Fruit fly (Drosophila melanogaster) whole organism, embryonic: ENCODE results near the gene MED14.

Experiments used
- Atf3 ChIP-seq: fragments of 200-800 bp; sonication (Bioruptor generic); optimal IDR thresholded peaks from 3 replicates; lab custom pipeline; 2016; ENCODE audit warnings: missing biosample characterization, missing genetic modification characterization
- Blimp-1 ChIP-seq: fragments of 200-800 bp; sonication (Bioruptor generic); optimal IDR thresholded peaks from 3 replicates; lab custom pipeline; 2018; ENCODE audit warnings: missing biosample characterization, missing genetic modification characterization, mild to moderate bottlenecking, moderate library complexity, missing genetic modification reagents
- CG10147 ChIP-seq: fragments of 200-800 bp; sonication (Bioruptor generic); optimal IDR thresholded peaks from 2 replicates; lab custom pipeline; 2019; ENCODE audit warnings: missing biosample characterization, mild to moderate bottlenecking, missing genetic modification characterization, moderate library complexity
- CG10274 ChIP-seq: fragments of 200-800 bp; sonication (Bioruptor generic); optimal IDR thresholded peaks from 3 replicates; lab custom pipeline; 2017; ENCODE audit warnings: missing biosample characterization, mild to moderate bottlenecking, missing genetic modification characterization
- CG10321 ChIP-seq: fragments of 200-800 bp; sonication (Bioruptor generic); IDR thresholded peaks from 2 replicates; pipeline ENCODE4 v1.3.6; 2022; ENCODE audit warnings: missing biosample characterization, missing genetic modification characterization
- CG12769 ChIP-seq: fragments of 200-800 bp; sonication (Bioruptor generic); optimal IDR thresholded peaks from 2 replicates; lab custom pipeline; 2019; ENCODE audit warnings: missing biosample characterization, mild to moderate bottlenecking, missing genetic modification characterization, moderate library complexity
- CG13296 ChIP-seq: fragments of 200-800 bp; sonication (Bioruptor generic); optimal IDR thresholded peaks from 3 replicates; lab custom pipeline; 2018; ENCODE audit warnings: missing biosample characterization, mild to moderate bottlenecking, missing genetic modification characterization
- CG14050 ChIP-seq: fragments of 200-800 bp; sonication (Bioruptor generic); IDR thresholded peaks from 3 replicates; pipeline ENCODE4 v1.3.6; 2022; ENCODE audit warnings: missing biosample characterization, missing genetic modification characterization
- CG15269 ChIP-seq: fragments of 200-800 bp; sonication (Bioruptor generic); optimal IDR thresholded peaks from 2 replicates; lab custom pipeline; 2018; ENCODE audit warnings: missing biosample characterization, mild to moderate bottlenecking, missing genetic modification characterization, moderate library complexity
- CG17385 ChIP-seq: fragments of 200-800 bp; sonication (Bioruptor generic); optimal IDR thresholded peaks from 3 replicates; lab custom pipeline; 2018; ENCODE audit warnings: missing biosample characterization, mild to moderate bottlenecking, missing genetic modification characterization
- CG2116 ChIP-seq: fragments of 200-800 bp; sonication (Bioruptor generic); optimal IDR thresholded peaks from 3 replicates; lab custom pipeline; 2018; ENCODE audit warnings: missing biosample characterization, mild to moderate bottlenecking, missing genetic modification characterization
- CG2202 ChIP-seq: fragments of 200-800 bp; sonication (Bioruptor generic); optimal IDR thresholded peaks from 2 replicates; lab custom pipeline; 2018; ENCODE audit warnings: missing biosample characterization, mild to moderate bottlenecking, missing genetic modification characterization
- CG2875 ChIP-seq: fragments of 200-800 bp; sonication (Bioruptor generic); optimal IDR thresholded peaks from 2 replicates; lab custom pipeline; 2017; ENCODE audit warnings: missing biosample characterization, mild to moderate bottlenecking, missing genetic modification characterization, missing genetic modification reagents
- CG31365 ChIP-seq: fragments of 200-800 bp; sonication (Bioruptor generic); optimal IDR thresholded peaks from 2 replicates; lab custom pipeline; 2018; ENCODE audit warnings: missing biosample characterization, mild to moderate bottlenecking, missing genetic modification characterization
- CG5953 ChIP-seq: fragments of 200-800 bp; sonication (Bioruptor generic); IDR thresholded peaks from 2 replicates; pipeline ENCODE4 v1.3.6; 2022; ENCODE audit warnings: missing biosample characterization, missing genetic modification characterization
- CG7987 ChIP-seq: fragments of 200-800 bp; sonication (Bioruptor generic); optimal IDR thresholded peaks from 2 replicates; lab custom pipeline; 2018; ENCODE audit warnings: missing biosample characterization, mild to moderate bottlenecking, missing genetic modification characterization, moderate library complexity
- CG9797 ChIP-seq: fragments of 200-800 bp; sonication (Bioruptor generic); optimal IDR thresholded peaks from 3 replicates; lab custom pipeline; 2018; ENCODE audit warnings: missing biosample characterization, mild to moderate bottlenecking, missing genetic modification characterization
- D ChIP-seq, 2 experiments: fragments of 200-800 bp in 1 of 2; fragments of >200 bp in 1 of 2; sonication (Bioruptor generic) in 1 of 2; optimal IDR thresholded peaks; 2 replicates in 1 of 2; 3 replicates in 1 of 2; lab custom pipeline; 2017; ENCODE audit warnings: mild to moderate bottlenecking in 1 of 2, missing biosample characterization in 1 of 2, missing genetic modification characterization in 1 of 2, missing genetic modification reagents in 1 of 2
- Dbx ChIP-seq: fragments of 200-800 bp; sonication (Bioruptor generic); IDR thresholded peaks from 3 replicates; pipeline ENCODE4 v1.3.6; 2022; ENCODE audit warnings: missing biosample characterization, missing genetic modification characterization
- Doc3 ChIP-seq: fragments of 200-800 bp; sonication (Bioruptor generic); IDR thresholded peaks from 3 replicates; pipeline ENCODE4 v1.3.6; 2022; ENCODE audit warnings: missing biosample characterization, missing genetic modification characterization; ENCODE audit not compliant: partially characterized antibody
- HLH54F ChIP-seq: fragments of 200-800 bp; sonication (Bioruptor generic); optimal IDR thresholded peaks from 3 replicates; lab custom pipeline; 2016; ENCODE audit warnings: missing biosample characterization, missing genetic modification characterization
- Hey ChIP-seq: fragments of 200-800 bp; sonication (Bioruptor generic); optimal IDR thresholded peaks from 3 replicates; lab custom pipeline; 2018; ENCODE audit warnings: missing biosample characterization, mild to moderate bottlenecking, missing genetic modification characterization
- Kr ChIP-seq: fragments of 200-800 bp; sonication (Bioruptor generic); optimal IDR thresholded peaks from 2 replicates; lab custom pipeline; 2017; ENCODE audit warnings: missing biosample characterization, mild to moderate bottlenecking, missing genetic modification characterization
- Sin3A ChIP-seq: fragments of >200 bp; optimal IDR thresholded peaks from 2 replicates; lab custom pipeline; 2018
- Spps ChIP-seq: fragments of 200-800 bp; sonication (Bioruptor generic); optimal IDR thresholded peaks from 2 replicates; lab custom pipeline; 2018; ENCODE audit warnings: missing biosample characterization, mild to moderate bottlenecking, missing genetic modification characterization
- Stat92E ChIP-seq, 3 experiments: fragments of >200 bp in 2 of 3; fragments of 200-800 bp in 1 of 3; sonication (Bioruptor generic) in 1 of 3; optimal IDR thresholded peaks; 2 replicates each; lab custom pipeline; 2017 to 2019; ENCODE audit warnings: missing biosample characterization in 3 of 3, missing genetic modification characterization in 3 of 3, mild to moderate bottlenecking in 1 of 3, moderate library complexity in 1 of 3
- TFAM ChIP-seq: fragments of 200-800 bp; sonication (Bioruptor generic); optimal IDR thresholded peaks from 2 replicates; lab custom pipeline; 2017; ENCODE audit warnings: missing biosample characterization, missing genetic modification characterization, inconsistent platforms
- Taf1 ChIP-seq: fragments of 200-800 bp; sonication (Bioruptor generic); IDR thresholded peaks from 2 replicates; pipeline ENCODE4 v1.3.6; 2022; ENCODE audit warnings: missing biosample characterization, missing genetic modification characterization
- Usf ChIP-seq: fragments of 200-800 bp; sonication (Bioruptor generic); optimal IDR thresholded peaks from 2 replicates; lab custom pipeline; 2017; ENCODE audit warnings: missing genotype, missing biosample characterization, missing genetic modification characterization
- corto ChIP-seq: fragments of 200-800 bp; sonication (Bioruptor generic); optimal IDR thresholded peaks from 2 replicates; lab custom pipeline; 2016; ENCODE audit warnings: missing biosample characterization, mild to moderate bottlenecking, missing genetic modification characterization, moderate library complexity
- dm ChIP-seq: fragments of 200-800 bp; sonication (Bioruptor generic); optimal IDR thresholded peaks from 3 replicates; lab custom pipeline; 2016; ENCODE audit warnings: missing biosample characterization, missing genetic modification characterization
- fd102C ChIP-seq: fragments of 200-800 bp; sonication (Bioruptor generic); optimal IDR thresholded peaks from 2 replicates; lab custom pipeline; 2018; ENCODE audit warnings: missing biosample characterization, mild to moderate bottlenecking, missing genetic modification characterization, moderate library complexity
- gcm ChIP-seq: fragments of 200-800 bp; sonication (Bioruptor generic); optimal IDR thresholded peaks from 2 replicates; lab custom pipeline; 2019; ENCODE audit warnings: missing biosample characterization, mild to moderate bottlenecking, missing genetic modification characterization, moderate library complexity
- gro ChIP-seq: fragments of 200-800 bp; sonication (Bioruptor generic); optimal IDR thresholded peaks from 2 replicates; lab custom pipeline; 2016; ENCODE audit warnings: missing biosample characterization, missing genetic modification characterization
- insv ChIP-seq, 2 experiments: fragments of 200-800 bp; sonication (Bioruptor generic); optimal IDR thresholded peaks; 3 replicates each; lab custom pipeline; 2016 to 2018; ENCODE audit warnings: missing biosample characterization in 2 of 2, missing genetic modification characterization in 2 of 2
- luna ChIP-seq: fragments of 200-800 bp; sonication (Bioruptor generic); optimal IDR thresholded peaks from 2 replicates; lab custom pipeline; 2016; ENCODE audit warnings: missing biosample characterization, missing genetic modification characterization
- odd ChIP-seq: fragments of 200-800 bp; sonication (Bioruptor generic); optimal IDR thresholded peaks from 2 replicates; lab custom pipeline; 2017; ENCODE audit warnings: missing biosample characterization, mild to moderate bottlenecking, missing genetic modification characterization
- org-1 ChIP-seq: fragments of 200-800 bp; sonication (Bioruptor generic); optimal IDR thresholded peaks from 2 replicates; lab custom pipeline; 2017; ENCODE audit warnings: missing biosample characterization, missing genetic modification characterization
- pfk ChIP-seq: fragments of 200-800 bp; sonication (Bioruptor generic); optimal IDR thresholded peaks from 2 replicates; lab custom pipeline; 2018; ENCODE audit warnings: missing biosample characterization, mild to moderate bottlenecking, missing genetic modification characterization, moderate library complexity
- pros ChIP-seq: fragments of 200-800 bp; sonication (Bioruptor generic); optimal IDR thresholded peaks from 3 replicates; lab custom pipeline; 2019; ENCODE audit warnings: missing biosample characterization, mild to moderate bottlenecking, missing genetic modification characterization, moderate library complexity
- sc ChIP-seq, 3 experiments: fragments of >200 bp in 2 of 3; fragments of 200-800 bp in 1 of 3; sonication (Bioruptor generic) in 1 of 3; optimal IDR thresholded peaks; 2 replicates in 2 of 3; 3 replicates in 1 of 3; lab custom pipeline; 2017; ENCODE audit warnings: mild to moderate bottlenecking in 1 of 3, missing biosample characterization in 1 of 3, missing genetic modification characterization in 1 of 3, missing genetic modification reagents in 1 of 3
- schlank ChIP-seq: fragments of 200-800 bp; sonication (Bioruptor generic); optimal IDR thresholded peaks from 2 replicates; lab custom pipeline; 2018; ENCODE audit warnings: missing biosample characterization, mild to moderate bottlenecking, missing genetic modification characterization
- scrt ChIP-seq: fragments of 200-800 bp; sonication (Bioruptor generic); optimal IDR thresholded peaks from 2 replicates; lab custom pipeline; 2018; ENCODE audit warnings: missing biosample characterization, mild to moderate bottlenecking, missing genetic modification characterization, moderate library complexity
- slp2 ChIP-seq: fragments of 200-800 bp; sonication (Bioruptor generic); optimal IDR thresholded peaks from 2 replicates; lab custom pipeline; 2016; ENCODE audit warnings: missing biosample characterization, missing genetic modification characterization
- ssp ChIP-seq: fragments of 200-800 bp; sonication (Bioruptor generic); IDR thresholded peaks from 2 replicates; pipeline ENCODE4 v1.3.6; 2022; ENCODE audit warnings: missing biosample characterization, missing genetic modification characterization
- wek ChIP-seq: fragments of 200-800 bp; sonication (Bioruptor generic); optimal IDR thresholded peaks from 3 replicates; lab custom pipeline; 2018; ENCODE audit warnings: missing biosample characterization, mild to moderate bottlenecking, missing genetic modification characterization, moderate library complexity

The MED14 gene

DNA sequence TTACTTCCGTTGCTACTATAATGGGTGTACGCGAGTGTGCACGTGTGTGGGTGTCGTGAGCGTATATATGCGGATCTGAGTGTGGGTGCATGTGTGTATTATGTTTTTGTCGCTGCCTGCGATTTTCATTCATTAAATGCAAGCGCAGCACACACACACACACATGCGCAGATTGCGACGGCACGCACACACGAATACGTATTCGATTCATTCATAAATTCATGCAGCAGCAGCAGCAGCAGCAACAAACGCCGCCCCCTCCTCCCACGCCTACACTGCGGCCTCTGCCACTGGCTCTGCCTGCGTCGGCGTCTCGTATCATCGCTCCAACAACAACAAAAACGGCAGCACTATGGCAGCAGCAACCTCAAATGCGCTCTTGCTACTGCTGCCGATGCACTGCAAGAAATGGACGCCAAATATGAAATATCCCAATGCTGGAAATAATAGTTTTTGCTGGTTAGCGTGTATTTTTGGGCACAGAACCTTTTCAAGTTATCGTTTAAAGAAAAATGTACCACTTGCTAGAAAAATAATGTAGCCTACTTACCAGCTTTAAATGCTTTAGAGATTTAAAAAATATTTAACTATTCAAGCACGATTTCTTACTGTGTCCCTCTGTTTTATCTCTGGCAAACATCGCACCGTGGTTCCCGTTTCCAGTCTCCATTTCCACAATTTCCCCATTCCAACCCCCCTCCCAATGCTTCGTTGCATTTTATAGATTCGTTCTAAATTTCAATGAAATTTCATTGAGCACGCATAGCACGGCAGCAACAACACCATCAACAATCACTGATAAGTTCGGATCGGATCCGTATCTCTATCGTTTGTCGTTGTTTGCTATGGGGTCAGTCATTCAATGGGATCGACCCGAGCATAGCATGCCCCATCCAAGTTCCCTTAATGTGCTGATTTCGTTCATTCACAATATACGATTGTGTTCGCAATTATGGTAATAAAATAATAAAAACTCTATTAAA lies 40.5 kb downstream of the MED14 start (continued):
- TF ChIP-seq odd (GFP tag; lab: Kevin White, UChicago), result peak; percentile 73
- TF ChIP-seq Sin3A, result no peak
- no peak for TF ChIP-seq corto
- TF ChIP-seq CG15269 (tag; lab: Kevin White, UChicago), result peak; percentile 72
- peak; percentile 70 for TF ChIP-seq dm (GFP tag; lab: Kevin White, UChicago)
- TF ChIP-seq Blimp-1, result peak; percentile 91
- TF ChIP-seq insv (GFP tag; optimal IDR thresholded peaks at IDR 0.05; lab: Kevin White, UChicago), result peak in 1 of 2 experiments; percentile 15
- no peak for TF ChIP-seq luna
- peak; percentile 91 for TF ChIP-seq CG2875
- TF ChIP-seq Spps, result peak; percentile 59
- peak; percentile 56 for TF ChIP-seq Usf (GFP tag; lab: Kevin White, UChicago)
- peak; percentile 26 for TF ChIP-seq fd102C (GFP tag; lab: Kevin White, UChicago)
- TF ChIP-seq Doc3, result no peak
- TF ChIP-seq Taf1 (GFP tag; lab: Robert Waterston, UW), result 0 out of 2 replicates have a peak, but pooled peaks have one; percentile 24
- peak; percentile 79 for TF ChIP-seq org-1 (GFP tag; lab: Kevin White, UChicago)
- peak; percentile 85 for TF ChIP-seq slp2 (GFP tag; lab: Kevin White, UChicago)
- no peak for TF ChIP-seq D (optimal IDR thresholded peaks at IDR 0.05; lab: Kevin White, UChicago)
- TF ChIP-seq D (GFP tag; optimal IDR thresholded peaks at IDR 0.05; lab: Kevin White, UChicago), result peak; percentile 94
- TF ChIP-seq CG7987, result no peak
- TF ChIP-seq CG10274, result peak; percentile 23
- TF ChIP-seq CG31365 (tag; lab: Kevin White, UChicago), result peak; percentile 31
- TF ChIP-seq gro, result no peak
- TF ChIP-seq schlank (tag; lab: Kevin White, UChicago), result peak; percentile 13
- peak; percentile 35 for TF ChIP-seq pros (GFP tag; lab: Kevin White, UChicago)
- no peak for TF ChIP-seq sc (optimal IDR thresholded peaks at IDR 0.05; lab: Kevin White, UChicago)
- peak; percentile 88 for TF ChIP-seq sc (GFP tag; optimal IDR thresholded peaks at IDR 0.05; lab: Kevin White, UChicago)
- TF ChIP-seq Hey (tag; lab: Kevin White, UChicago), result no peak
- TF ChIP-seq CG9797 (GFP tag; lab: Kevin White, UChicago), result no peak
- TF ChIP-seq Dbx (GFP tag; lab: Robert Waterston, UW), result no peak
- peak; percentile 49 for TF ChIP-seq CG10147
- no peak for TF ChIP-seq pfk
- peak; percentile 64; the same call in 2 of the 3 replicates for TF ChIP-seq CG14050
- TF ChIP-seq ssp (GFP tag; lab: Robert Waterston, UW), result peak; percentile 76
- TF ChIP-seq CG2202 (tag; lab: Kevin White, UChicago), result peak; percentile 86
- TF ChIP-seq gcm, result peak; percentile 84
- TF ChIP-seq CG2116, result peak; percentile 29
- peak; percentile 77 for TF ChIP-seq CG17385 (GFP tag; lab: Kevin White, UChicago)
- TF ChIP-seq TFAM (GFP tag; lab: Kevin White, UChicago), result peak; percentile 54
- peak; percentile 67 for TF ChIP-seq scrt (GFP tag; lab: Kevin White, UChicago)
- 0 out of 2 replicates have a peak, but pooled peaks have one; percentile 43 for TF ChIP-seq CG10321 (GFP tag; lab: Robert Waterston, UW)
- TF ChIP-seq CG13296 (GFP tag; lab: Kevin White, UChicago), result no peak
- peak; percentile 54 for TF ChIP-seq CG12769 (tag; lab: Kevin White, UChicago)
- TF ChIP-seq Atf3 (GFP tag; lab: Kevin White, UChicago), result peak; percentile 89
- peak; percentile 78 for TF ChIP-seq CG5953 (GFP tag; lab: Robert Waterston, UW)
- TF ChIP-seq Stat92E (GFP tag; optimal IDR thresholded peaks at IDR 0.05; lab: Kevin White, UChicago), result peak in 1 of 3 experiments; percentile 66
- TF ChIP-seq Kr, result peak; percentile 13
- peak; percentile 56 for TF ChIP-seq wek (GFP tag; lab: Kevin White, UChicago)
- peak; percentile 62 for TF ChIP-seq HLH54F (GFP tag; lab: Kevin White, UChicago)
